Fruit fly (Drosophila melanogaster) whole organism, embryonic: Measurements from ENCODE around the gene Atg5.

Source experiments
- Abd-B ChIP-seq: fragments of 200-800 bp; sonication (Bioruptor generic); optimal IDR thresholded peaks from 2 replicates; lab custom pipeline; 2018; ENCODE audit warnings: missing biosample characterization, mild to moderate bottlenecking, missing genetic modification characterization, moderate library complexity
- Antp ChIP-seq: fragments of 200-800 bp; sonication (Bioruptor generic); optimal IDR thresholded peaks from 3 replicates; lab custom pipeline; 2016; ENCODE audit warnings: missing biosample characterization, missing genetic modification characterization
- B-H2 ChIP-seq: fragments of 200-800 bp; sonication (Bioruptor generic); optimal IDR thresholded peaks from 2 replicates; lab custom pipeline; 2018; ENCODE audit warnings: missing biosample characterization, mild to moderate bottlenecking, missing genetic modification characterization
- CG10543 ChIP-seq: fragments of 200-800 bp; sonication (Bioruptor generic); optimal IDR thresholded peaks from 3 replicates; lab custom pipeline; 2017; ENCODE audit warnings: missing biosample characterization, mild to moderate bottlenecking, missing genetic modification characterization, moderate library complexity
- CG12219 ChIP-seq: fragments of 200-800 bp; sonication (Bioruptor generic); optimal IDR thresholded peaks from 3 replicates; lab custom pipeline; 2018; ENCODE audit warnings: missing biosample characterization, mild to moderate bottlenecking, missing genetic modification characterization
- CG12391 ChIP-seq: fragments of 200-800 bp; sonication (Bioruptor generic); optimal IDR thresholded peaks from 3 replicates; lab custom pipeline; 2018; ENCODE audit warnings: missing biosample characterization, mild to moderate bottlenecking, missing genetic modification characterization, moderate library complexity
- CG12659 ChIP-seq: fragments of 200-800 bp; sonication (Bioruptor generic); optimal IDR thresholded peaks from 3 replicates; lab custom pipeline; 2017; ENCODE audit warnings: mild to moderate bottlenecking, missing biosample characterization, missing genetic modification reagents, missing genetic modification characterization
- CG13624 ChIP-seq: fragments of 200-800 bp; sonication (Bioruptor generic); optimal IDR thresholded peaks from 2 replicates; lab custom pipeline; 2016; ENCODE audit warnings: missing biosample characterization, missing genetic modification characterization
- CG15011 ChIP-seq: fragments of 200-800 bp; sonication (Bioruptor generic); optimal IDR thresholded peaks from 3 replicates; lab custom pipeline; 2018; ENCODE audit warnings: missing biosample characterization, mild to moderate bottlenecking, missing genetic modification characterization
- CG15073 ChIP-seq: fragments of 200-800 bp; sonication (Bioruptor generic); optimal IDR thresholded peaks from 2 replicates; lab custom pipeline; 2016; ENCODE audit warnings: missing biosample characterization, missing genetic modification characterization
- CG1529 ChIP-seq: fragments of 200-800 bp; sonication (Bioruptor generic); optimal IDR thresholded peaks from 3 replicates; lab custom pipeline; 2018; ENCODE audit warnings: missing biosample characterization, missing genetic modification characterization
- CG17829 ChIP-seq: fragments of 200-800 bp; optimal IDR thresholded peaks from 2 replicates; lab custom pipeline; 2019; ENCODE audit warnings: missing biosample characterization, mild to moderate bottlenecking, missing genetic modification characterization, moderate library complexity
- CG18011 ChIP-seq: fragments of 200-800 bp; sonication (Bioruptor generic); optimal IDR thresholded peaks from 2 replicates; lab custom pipeline; 2017; ENCODE audit warnings: missing biosample characterization, missing genetic modification characterization, mild to moderate bottlenecking, moderate library complexity, missing genotype
- CG1832 ChIP-seq: fragments of 200-800 bp; sonication (Bioruptor generic); optimal IDR thresholded peaks from 2 replicates; lab custom pipeline; 2017; ENCODE audit warnings: missing biosample characterization, mild to moderate bottlenecking, missing genetic modification characterization, inconsistent platforms
- CG2116 ChIP-seq: fragments of 200-800 bp; sonication (Bioruptor generic); optimal IDR thresholded peaks from 3 replicates; lab custom pipeline; 2018; ENCODE audit warnings: missing biosample characterization, mild to moderate bottlenecking, missing genetic modification characterization
- CG33213 ChIP-seq: fragments of 200-800 bp; sonication (Bioruptor generic); optimal IDR thresholded peaks from 3 replicates; lab custom pipeline; 2016; ENCODE audit warnings: missing biosample characterization, missing genetic modification characterization
- CG4282 ChIP-seq: fragments of 200-800 bp; sonication (Bioruptor generic); optimal IDR thresholded peaks from 2 replicates; lab custom pipeline; 2016; ENCODE audit warnings: missing biosample characterization, missing genetic modification characterization
- CG4328 ChIP-seq: fragments of 200-800 bp; sonication (Bioruptor generic); optimal IDR thresholded peaks from 3 replicates; lab custom pipeline; 2017; ENCODE audit warnings: missing biosample characterization, missing genetic modification reagents, missing genetic modification characterization
- CG6254 ChIP-seq: fragments of 200-800 bp; sonication (Bioruptor generic); optimal IDR thresholded peaks from 3 replicates; lab custom pipeline; 2017; ENCODE audit warnings: mild to moderate bottlenecking, missing biosample characterization, missing genetic modification reagents, missing genetic modification characterization
- CG9609 ChIP-seq: fragments of 200-800 bp; sonication (Bioruptor generic); optimal IDR thresholded peaks from 3 replicates; lab custom pipeline; 2016; ENCODE audit warnings: missing biosample characterization, missing genetic modification characterization
- CG9797 ChIP-seq: fragments of 200-800 bp; sonication (Bioruptor generic); optimal IDR thresholded peaks from 3 replicates; lab custom pipeline; 2018; ENCODE audit warnings: missing biosample characterization, mild to moderate bottlenecking, missing genetic modification characterization
- CG9817 ChIP-seq: fragments of 200-800 bp; sonication (Bioruptor generic); optimal IDR thresholded peaks from 2 replicates; lab custom pipeline; 2018; ENCODE audit warnings: missing biosample characterization, mild to moderate bottlenecking, missing genetic modification characterization, moderate library complexity
- Doc2 ChIP-seq: fragments of 200-800 bp; sonication (Bioruptor generic); IDR thresholded peaks from 2 replicates; pipeline ENCODE4 v1.3.6; 2022; ENCODE audit warnings: missing biosample characterization, missing genetic modification characterization
- HLH54F ChIP-seq: fragments of 200-800 bp; sonication (Bioruptor generic); optimal IDR thresholded peaks from 3 replicates; lab custom pipeline; 2016; ENCODE audit warnings: missing biosample characterization, missing genetic modification characterization
- HmgZ ChIP-seq: fragments of 200-800 bp; sonication (Bioruptor generic); optimal IDR thresholded peaks from 2 replicates; lab custom pipeline; 2018; ENCODE audit warnings: missing biosample characterization, mild to moderate bottlenecking, missing genetic modification characterization
- NK7.1 ChIP-seq: fragments of 200-800 bp; sonication (Bioruptor generic); optimal IDR thresholded peaks from 3 replicates; lab custom pipeline; 2016; ENCODE audit warnings: missing biosample characterization, missing genetic modification characterization
- Ravus ChIP-seq: fragments of 200-800 bp; sonication (Bioruptor generic); IDR thresholded peaks from 2 replicates; pipeline ENCODE4 v1.3.6; 2022; ENCODE audit warnings: missing biosample characterization, missing genetic modification characterization
- Rx ChIP-seq: fragments of 200-800 bp; sonication (Bioruptor generic); IDR thresholded peaks from 2 replicates; pipeline ENCODE4 v1.3.6; 2022; ENCODE audit warnings: missing biosample characterization, missing genetic modification characterization
- Spps ChIP-seq: fragments of 200-800 bp; sonication (Bioruptor generic); optimal IDR thresholded peaks from 2 replicates; lab custom pipeline; 2018; ENCODE audit warnings: missing biosample characterization, mild to moderate bottlenecking, missing genetic modification characterization
- Taf1 ChIP-seq: fragments of 200-800 bp; sonication (Bioruptor generic); IDR thresholded peaks from 2 replicates; pipeline ENCODE4 v1.3.6; 2022; ENCODE audit warnings: missing biosample characterization, missing genetic modification characterization
- ab ChIP-seq: fragments of 200-800 bp; sonication (Bioruptor generic); optimal IDR thresholded peaks from 2 replicates; lab custom pipeline; 2016; ENCODE audit warnings: missing biosample characterization, missing genetic modification characterization
- abd-A ChIP-seq: fragments of 200-800 bp; sonication (Bioruptor generic); optimal IDR thresholded peaks from 3 replicates; lab custom pipeline; 2019; ENCODE audit warnings: missing biosample characterization, mild to moderate bottlenecking, missing genetic modification characterization, moderate library complexity
- btn ChIP-seq: fragments of 200-800 bp; sonication (Bioruptor generic); optimal IDR thresholded peaks from 2 replicates; lab custom pipeline; 2016; ENCODE audit warnings: missing biosample characterization, missing genetic modification characterization
- cas ChIP-seq: fragments of 200-800 bp; sonication (Bioruptor generic); IDR thresholded peaks from 2 replicates; pipeline ENCODE4 v1.3.6; 2022; ENCODE audit warnings: missing biosample characterization, missing genetic modification characterization
- chinmo ChIP-seq: fragments of 200-800 bp; sonication (Bioruptor generic); IDR thresholded peaks from 4 replicates; pipeline ENCODE4 v1.3.6; 2022; ENCODE audit warnings: missing biosample characterization, missing genetic modification characterization; ENCODE audit not compliant: partially characterized antibody
- chm ChIP-seq: fragments of 200-800 bp; sonication (Bioruptor generic); IDR thresholded peaks from 2 replicates; pipeline ENCODE4 v1.3.6; 2022; ENCODE audit warnings: missing biosample characterization, missing genetic modification characterization
- dmrt11E ChIP-seq: fragments of 200-800 bp; sonication (Bioruptor generic); optimal IDR thresholded peaks from 3 replicates; lab custom pipeline; 2018; ENCODE audit warnings: missing biosample characterization, mild to moderate bottlenecking, missing genetic modification characterization, moderate library complexity
- dmrt99B ChIP-seq: fragments of 200-800 bp; sonication (Bioruptor generic); optimal IDR thresholded peaks from 2 replicates; lab custom pipeline; 2018; ENCODE audit warnings: missing biosample characterization, mild to moderate bottlenecking, missing genetic modification characterization, moderate library complexity
- emc ChIP-seq: fragments of 200-800 bp; sonication (Bioruptor generic); optimal IDR thresholded peaks from 2 replicates; lab custom pipeline; 2016; ENCODE audit warnings: missing biosample characterization, missing genetic modification characterization
- ems ChIP-seq: fragments of 200-800 bp; sonication (Bioruptor generic); optimal IDR thresholded peaks from 3 replicates; lab custom pipeline; 2016; ENCODE audit warnings: missing biosample characterization, missing genetic modification characterization
- grau ChIP-seq: fragments of 200-800 bp; optimal IDR thresholded peaks from 3 replicates; lab custom pipeline; 2019; ENCODE audit warnings: missing biosample characterization, mild to moderate bottlenecking, missing genetic modification characterization, moderate library complexity
- lab ChIP-seq: fragments of 200-800 bp; sonication (Bioruptor generic); optimal IDR thresholded peaks from 3 replicates; lab custom pipeline; 2017; ENCODE audit warnings: missing biosample characterization, missing genetic modification characterization, mild to moderate bottlenecking, moderate library complexity, missing genetic modification reagents
- lov ChIP-seq, 2 experiments: fragments of 200-800 bp in 1 of 2; fragments of >200 bp in 1 of 2; sonication (Bioruptor generic) in 1 of 2; IDR thresholded peaks in 1 of 2; optimal IDR thresholded peaks in 1 of 2; 2 replicates in 1 of 2; 3 replicates in 1 of 2; pipeline versions ENCODE4 v1.3.6 to Lab custom; 2017 to 2022; ENCODE audit warnings: missing biosample characterization in 1 of 2, missing genetic modification characterization in 1 of 2
- mam ChIP-seq: fragments of 200-800 bp; sonication (Bioruptor generic); optimal IDR thresholded peaks from 3 replicates; lab custom pipeline; 2016; ENCODE audit warnings: missing biosample characterization, missing genetic modification characterization
- onecut ChIP-seq: fragments of 200-800 bp; sonication (Bioruptor generic); IDR thresholded peaks from 2 replicates; pipeline ENCODE4 v1.3.6; 2022; ENCODE audit warnings: missing biosample characterization, missing genetic modification characterization
- pzg ChIP-seq: fragments of 200-800 bp; sonication (Bioruptor generic); optimal IDR thresholded peaks from 3 replicates; lab custom pipeline; 2018; ENCODE audit warnings: missing biosample characterization, mild to moderate bottlenecking, missing genetic modification characterization, moderate library complexity
- sc ChIP-seq, 3 experiments: fragments of >200 bp in 2 of 3; fragments of 200-800 bp in 1 of 3; sonication (Bioruptor generic) in 1 of 3; optimal IDR thresholded peaks; 2 replicates in 2 of 3; 3 replicates in 1 of 3; lab custom pipeline; 2017; ENCODE audit warnings: mild to moderate bottlenecking in 1 of 3, missing biosample characterization in 1 of 3, missing genetic modification characterization in 1 of 3, missing genetic modification reagents in 1 of 3
- sd ChIP-seq: fragments of 200-800 bp; sonication (Bioruptor generic); optimal IDR thresholded peaks from 3 replicates; lab custom pipeline; 2018; ENCODE audit warnings: missing biosample characterization, mild to moderate bottlenecking, missing genetic modification characterization, moderate library complexity
- tap ChIP-seq: fragments of 200-800 bp; optimal IDR thresholded peaks from 3 replicates; lab custom pipeline; 2019; ENCODE audit warnings: missing biosample characterization, mild to moderate bottlenecking, missing genetic modification characterization, moderate library complexity
- unpg ChIP-seq: fragments of 200-800 bp; sonication (Bioruptor generic); optimal IDR thresholded peaks from 3 replicates; lab custom pipeline; 2018; ENCODE audit warnings: missing biosample characterization, mild to moderate bottlenecking, missing genetic modification characterization, moderate library complexity

Gene Atg5

dm6 chrX:7335524-7335991 is 12.0 kb upstream of the Atg5 start (continued):
- TF ChIP-seq lov (optimal IDR thresholded peaks at IDR 0.05; lab: Kevin White, UChicago): no peak
- TF ChIP-seq lov (GFP tag; IDR thresholded peaks at IDR 0.05; lab: Robert Waterston, UW): no peak
- TF ChIP-seq ab (GFP tag; lab: Kevin White, UChicago): no peak
- no peak for TF ChIP-seq CG12659
- no peak for TF ChIP-seq abd-A (tag; lab: Kevin White, UChicago)
- no peak for TF ChIP-seq CG18011
- peak; percentile 74 for TF ChIP-seq dmrt11E
- no peak for TF ChIP-seq sc (optimal IDR thresholded peaks at IDR 0.05; lab: Kevin White, UChicago)
- TF ChIP-seq sc (GFP tag; optimal IDR thresholded peaks at IDR 0.05; lab: Kevin White, UChicago): no peak
- TF ChIP-seq CG33213 (GFP tag; lab: Kevin White, UChicago): no peak
- no peak for TF ChIP-seq pzg
- TF ChIP-seq ems (GFP tag; lab: Kevin White, UChicago): no peak
- no peak for TF ChIP-seq CG1832 (GFP tag; lab: Kevin White, UChicago)
- peak; percentile 32 for TF ChIP-seq tap (tag; lab: Kevin White, UChicago)
- peak; percentile 24 for TF ChIP-seq CG6254
- no peak for TF ChIP-seq B-H2
- TF ChIP-seq HmgZ (tag; lab: Kevin White, UChicago): no peak
- peak; percentile 59 for TF ChIP-seq CG17829 (tag; lab: Kevin White, UChicago)
- TF ChIP-seq grau: peak; percentile 19
- no peak for TF ChIP-seq CG10543 (GFP tag; lab: Kevin White, UChicago)
- TF ChIP-seq chinmo: no peak
- TF ChIP-seq CG15073: no peak
- TF ChIP-seq dmrt99B (tag; lab: Kevin White, UChicago): peak; percentile 56
- TF ChIP-seq cas (GFP tag; lab: Robert Waterston, UW): no peak
- no peak for TF ChIP-seq CG13624 (GFP tag; lab: Kevin White, UChicago)
- TF ChIP-seq CG9797 (GFP tag; lab: Kevin White, UChicago): no peak
- no peak for TF ChIP-seq HLH54F (GFP tag; lab: Kevin White, UChicago)
- TF ChIP-seq Doc2 (GFP tag; lab: Robert Waterston, UW): no peak
- TF ChIP-seq Ravus (GFP tag; lab: Robert Waterston, UW): no peak
- TF ChIP-seq CG9609 (GFP tag; lab: Kevin White, UChicago): no peak
- TF ChIP-seq CG15011 (GFP tag; lab: Kevin White, UChicago): no peak
- TF ChIP-seq CG1529 (GFP tag; lab: Kevin White, UChicago): no peak
- no peak for TF ChIP-seq CG4328 (GFP tag; lab: Kevin White, UChicago)
- TF ChIP-seq CG9817 (tag; lab: Kevin White, UChicago): no peak
- no peak for TF ChIP-seq Abd-B
- peak; percentile 26 for TF ChIP-seq CG12219
- TF ChIP-seq Antp (GFP tag; lab: Kevin White, UChicago): no peak
- peak; percentile 52 for TF ChIP-seq Spps (tag; lab: Kevin White, UChicago)
- peak; percentile 69 for TF ChIP-seq unpg (GFP tag; lab: Kevin White, UChicago)
- no peak for TF ChIP-seq emc (GFP tag; lab: Kevin White, UChicago)
- TF ChIP-seq onecut (GFP tag; lab: Robert Waterston, UW): peak; percentile 58
- no peak for TF ChIP-seq CG4282 (GFP tag; lab: Kevin White, UChicago)
- TF ChIP-seq NK7.1 (GFP tag; lab: Kevin White, UChicago): no peak
- TF ChIP-seq Rx (GFP tag; lab: Robert Waterston, UW): no peak
- no peak for TF ChIP-seq lab (GFP tag; lab: Kevin White, UChicago)
- no peak for TF ChIP-seq btn (GFP tag; lab: Kevin White, UChicago)
- peak; percentile 10; the same call in 1 of the 2 replicates for TF ChIP-seq chm (GFP tag; lab: Robert Waterston, UW)
- no peak for TF ChIP-seq CG2116 (GFP tag; lab: Kevin White, UChicago)
- no peak for TF ChIP-seq mam (GFP tag; lab: Kevin White, UChicago)
- TF ChIP-seq Taf1: no peak
- TF ChIP-seq sd (tag; lab: Kevin White, UChicago): no peak
- TF ChIP-seq CG12391: peak; percentile 68
